Worm (Caenorhabditis elegans): Measurements from ENCODE around the gene Y55B1BL.2.

Y55B1BL.2 gene

DNA sequence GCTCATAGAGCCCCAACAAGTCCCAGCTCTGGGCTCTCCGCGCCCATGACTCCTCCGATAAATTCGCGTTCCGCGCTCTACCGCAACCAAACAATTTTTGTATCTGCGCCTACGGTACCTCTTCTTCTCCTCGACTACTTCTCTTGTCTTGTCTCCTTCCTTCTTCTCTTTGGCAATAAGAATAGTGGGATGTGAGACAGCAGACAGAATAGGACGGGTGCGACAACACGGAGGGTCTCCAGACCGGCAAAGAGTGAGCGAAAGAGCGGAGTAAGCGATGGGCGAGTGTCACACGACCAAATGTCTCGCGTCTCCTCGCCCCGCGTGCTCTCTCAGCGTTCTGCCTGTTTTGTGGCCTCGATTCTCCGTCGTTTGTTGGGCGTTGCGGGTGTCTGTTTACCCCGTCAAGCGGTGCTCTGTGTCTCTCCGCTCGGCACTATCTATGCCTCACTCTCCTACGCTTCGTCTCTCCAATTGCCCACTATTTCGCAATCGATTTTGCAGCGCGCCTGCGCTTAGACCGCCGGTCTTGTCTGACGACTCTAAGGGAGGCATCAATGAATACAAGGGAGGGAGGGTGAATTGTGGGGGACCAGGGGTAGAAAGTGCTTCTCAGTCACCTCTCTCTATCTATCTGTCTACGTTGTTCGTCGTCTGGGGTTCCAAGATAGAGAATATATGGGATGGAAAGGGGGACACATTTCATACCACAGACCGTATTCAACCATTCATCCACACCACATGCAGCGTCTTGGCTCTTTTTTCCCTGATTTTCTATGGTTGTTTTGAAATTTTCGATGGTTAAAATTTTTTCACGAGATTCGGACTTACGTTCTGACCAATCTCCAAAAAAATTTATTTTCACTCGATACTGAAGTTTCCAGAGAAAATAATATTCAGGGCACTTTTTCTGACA is 47.8 kb upstream of the Y55B1BL.2 start, which contains the start of gene gei-4 (continued):
- no peak for TF ChIP-seq athp-1 (tag; optimal IDR thresholded peaks at IDR 0.05)
- TF ChIP-seq repo-1 (tag; optimal IDR thresholded peaks at IDR 0.05), result no peak
- no peak for TF ChIP-seq pha-4 (tag; optimal IDR thresholded peaks at IDR 0.05)
- TF ChIP-seq hrde-1 (tag; optimal IDR thresholded peaks at IDR 0.05; ENCODE audit: borderline replicate concordance), result no peak
- TF ChIP-seq B0035.1 (tag; optimal IDR thresholded peaks at IDR 0.05), result peak; percentile 63
- no peak for TF ChIP-seq aptf-2 (GFP tag; conservative IDR thresholded peaks at IDR 0.05)
- no peak for TF ChIP-seq hlh-26 (GFP tag; conservative IDR thresholded peaks at IDR 0.05)
- TF ChIP-seq ceh-91 (GFP tag; IDR thresholded peaks at IDR 0.05), result no peak
- peak; percentile 73 for TF ChIP-seq atf-7 (tag; optimal IDR thresholded peaks at IDR 0.05)
- TF ChIP-seq ztf-22 (GFP tag; optimal IDR thresholded peaks at IDR 0.05), result no peak
- TF ChIP-seq lin-26 (GFP tag; IDR thresholded peaks at IDR 0.05), result peak; percentile 46; the same call in 1 of the 2 replicates
- peak; percentile 62 for TF ChIP-seq ama-1 (optimal IDR thresholded peaks at IDR 0.05)
- TF ChIP-seq ama-1 (GFP tag; optimal IDR thresholded peaks at IDR 0.05), result no peak
- peak; percentile 82 for TF ChIP-seq ceh-27 (GFP tag; optimal IDR thresholded peaks at IDR 0.05)
- 0 out of 2 replicates have a peak, but pooled peaks have one; percentile 15 for TF ChIP-seq ztf-6 (GFP tag; IDR thresholded peaks at IDR 0.05)
- no peak for TF ChIP-seq xnd-1 (tag; optimal IDR thresholded peaks at IDR 0.05)

DNA sequence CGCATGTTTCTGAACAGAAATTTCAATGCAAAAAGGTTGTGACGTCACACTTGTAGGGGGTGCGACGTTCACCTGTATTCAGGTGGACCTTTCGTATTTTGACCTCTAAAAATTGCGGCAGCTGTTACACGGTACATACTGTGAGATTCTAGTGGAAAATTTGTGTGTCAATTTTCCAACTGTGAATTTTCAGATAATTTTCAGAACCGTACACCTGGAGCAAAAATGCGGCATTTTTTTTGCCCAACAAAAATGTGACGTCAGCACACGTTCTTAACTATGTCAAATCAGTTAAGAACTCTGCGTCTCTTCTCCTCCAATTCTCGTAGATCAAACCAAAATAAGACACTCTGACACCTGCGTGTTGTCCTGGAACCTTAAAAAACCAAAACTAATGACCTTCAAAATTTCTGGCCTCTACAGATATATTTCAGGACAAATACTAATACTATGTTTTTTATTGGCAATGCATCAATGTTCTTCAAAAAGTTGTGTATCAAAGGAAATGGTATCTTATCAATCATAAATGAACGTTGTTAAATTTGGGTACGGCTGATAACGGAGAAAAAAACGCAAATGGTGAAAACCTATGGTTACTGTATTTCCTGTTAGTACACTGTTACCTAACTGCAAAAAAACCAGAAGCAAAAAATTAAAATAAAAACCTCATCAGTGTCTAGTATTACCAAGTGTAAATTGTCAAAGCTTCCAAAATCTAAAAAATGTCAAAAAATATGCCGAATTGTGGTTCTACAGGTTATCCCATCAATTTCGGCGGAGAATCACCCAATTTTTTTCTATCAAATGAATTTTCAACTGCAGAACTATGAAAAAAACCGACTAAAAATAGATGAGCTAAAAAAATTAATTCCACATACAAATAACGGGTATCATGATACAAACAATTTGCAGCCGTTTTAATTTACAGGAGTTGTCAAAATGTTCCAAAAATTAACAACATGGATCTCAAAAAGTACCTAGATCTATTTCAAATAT is 45.4 kb upstream of the Y55B1BL.2 start:
- TF ChIP-seq sea-2 (GFP tag; IDR thresholded peaks at IDR 0.05) (no peak), ceh-40 (GFP tag; IDR thresholded peaks at IDR 0.05) (no peak), nhr-80 (tag; optimal IDR thresholded peaks at IDR 0.05) (peak; percentile 70), lin-40 (tag; optimal IDR thresholded peaks at IDR 0.05) (peak; percentile 9), lin-35 (GFP tag; optimal IDR thresholded peaks at IDR 0.05) (peak in 1 of 3 experiments; percentile 29), Y53G8AR.9 (GFP tag; conservative IDR thresholded peaks at IDR 0.05) (0 out of 2 replicates have a peak, but pooled peaks have one; percentile 19), Y56A3A.18 (GFP tag; IDR thresholded peaks at IDR 0.05) (0 out of 2 replicates have a peak, but pooled peaks have one; percentile 11), hrde-1 (tag; optimal IDR thresholded peaks at IDR 0.05; ENCODE audit: borderline replicate concordance) (no peak), mel-28 (tag; optimal IDR thresholded peaks at IDR 0.05; ENCODE audit: borderline replicate concordance) (no peak)

DNA sequence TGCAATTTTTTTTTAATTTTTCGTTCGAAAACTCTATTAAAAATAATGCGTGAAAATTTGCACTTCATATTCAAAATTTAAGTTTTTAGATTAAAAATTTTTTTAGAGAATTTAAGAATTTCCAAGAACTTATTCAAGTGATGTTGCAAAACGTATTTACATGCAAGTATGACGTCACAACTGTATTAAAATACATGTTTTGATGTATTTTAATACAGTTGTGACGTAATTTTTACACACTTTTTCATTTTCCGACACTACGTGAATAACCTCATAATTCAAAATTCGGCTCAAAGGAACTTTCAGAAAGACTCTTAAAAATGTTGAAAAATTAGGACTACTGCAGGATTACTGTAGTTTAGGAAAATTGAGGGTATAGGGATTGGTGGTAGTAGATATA is 44.5 kb upstream of the Y55B1BL.2 start:
- TF ChIP-seq akir-1 (GFP tag; optimal IDR thresholded peaks at IDR 0.05) (no peak), sea-2 (GFP tag; IDR thresholded peaks at IDR 0.05) (no peak), snpc-1.1 (tag; optimal IDR thresholded peaks at IDR 0.05; ENCODE audit: insufficient read depth) (no peak), attf-6 (GFP tag; IDR thresholded peaks at IDR 0.05) (no peak), K11D2.4 (GFP tag; IDR thresholded peaks at IDR 0.05) (no peak), atf-7 (tag; optimal IDR thresholded peaks at IDR 0.05) (no peak), egl-44 (GFP tag; IDR thresholded peaks at IDR 0.05) (no peak), aptf-3 (GFP tag; IDR thresholded peaks at IDR 0.05) (no peak), F39B2.1 (GFP tag; IDR thresholded peaks at IDR 0.05) (no peak), him-1 (tag; optimal IDR thresholded peaks at IDR 0.05) (no peak), F33H1.4 (GFP tag; IDR thresholded peaks at IDR 0.05) (no peak)

All from whole organism, young adult.